Worm (Caenorhabditis elegans) whole organism, L4/young adult: Measurements from ENCODE around the gene acs-11.

ENCODE experiments used
- dao-5 ChIP-seq: sonication (generic microtip); optimal IDR thresholded peaks from 2 replicates; lab custom pipeline; 2016; ENCODE audit warnings: missing genotype, missing genetic modification characterization, moderate library complexity, missing compliant biosample characterization
- him-1 ChIP-seq: sonication (generic microtip); optimal IDR thresholded peaks from 2 replicates; lab custom pipeline; 2016; ENCODE audit warnings: missing genotype, missing genetic modification reagents, missing genetic modification characterization, missing compliant biosample characterization

DNA sequence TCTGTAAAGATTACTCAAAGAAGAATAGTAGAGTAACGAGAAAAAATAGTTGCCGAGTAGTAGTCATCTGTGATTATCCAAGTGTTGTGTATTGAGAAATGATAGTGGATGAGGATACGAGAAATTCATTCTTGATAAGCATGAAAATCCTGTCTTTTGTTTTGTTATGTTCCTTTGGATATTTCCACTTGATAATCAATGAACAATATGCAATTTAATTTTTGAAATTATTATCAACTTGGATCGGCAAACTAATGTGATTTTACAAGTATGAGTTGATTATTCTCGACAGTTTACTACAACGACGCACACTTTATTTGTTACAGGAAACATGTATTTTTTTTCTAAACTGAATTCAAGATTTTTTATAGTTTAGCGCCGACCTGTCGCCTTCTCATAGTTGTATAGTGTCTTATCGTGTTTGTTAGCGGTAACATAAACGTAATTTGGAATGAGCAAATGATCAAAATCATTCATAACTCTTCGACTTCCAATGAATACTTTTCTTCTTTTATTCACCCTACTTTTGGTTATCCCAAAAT is 32.0 kb downstream of the acs-11 start, which contains the start of the genes F26G1.9 and F26G1.10:
- TF ChIP-seq him-1 (tag; lab: Kevin White, UChicago) (no peak), dao-5 (tag; lab: Kevin White, UChicago) (no peak)
